Worm (Caenorhabditis elegans): ENCODE measurements around the gene nduv-3.

The nduv-3 gene

DNA sequence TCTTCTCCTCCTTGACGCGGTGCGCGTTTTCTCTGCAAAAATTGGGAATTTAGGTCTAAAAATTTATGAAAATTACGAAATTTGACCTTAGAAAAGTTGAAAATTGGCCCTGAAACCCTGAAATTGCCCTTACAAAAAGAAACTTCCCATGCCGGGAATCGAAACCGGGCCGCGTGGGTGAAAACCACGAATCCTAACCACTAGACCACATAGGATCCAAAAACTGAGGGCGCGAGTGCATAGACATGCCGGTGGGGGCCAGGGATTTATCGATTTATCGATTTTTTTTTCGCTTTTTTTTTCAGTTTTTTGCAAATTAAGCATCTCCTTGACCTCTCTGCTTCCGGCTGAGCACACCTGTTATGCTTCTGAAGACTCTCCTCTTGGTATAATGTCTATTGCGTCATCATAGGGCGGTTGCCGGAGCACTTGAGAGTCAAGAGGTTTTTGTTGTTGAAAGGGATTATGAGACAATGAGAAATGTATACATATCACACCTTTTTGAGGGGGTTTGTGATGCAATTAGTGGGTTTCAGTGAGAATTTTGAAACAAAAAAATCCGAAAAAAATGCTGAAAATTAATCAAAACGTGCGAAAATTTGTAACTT lies 1.3 kb upstream of the nduv-3 start (continued):
- no peak for TF ChIP-seq nhr-48 (tag; optimal IDR thresholded peaks at IDR 0.05)

DNA sequence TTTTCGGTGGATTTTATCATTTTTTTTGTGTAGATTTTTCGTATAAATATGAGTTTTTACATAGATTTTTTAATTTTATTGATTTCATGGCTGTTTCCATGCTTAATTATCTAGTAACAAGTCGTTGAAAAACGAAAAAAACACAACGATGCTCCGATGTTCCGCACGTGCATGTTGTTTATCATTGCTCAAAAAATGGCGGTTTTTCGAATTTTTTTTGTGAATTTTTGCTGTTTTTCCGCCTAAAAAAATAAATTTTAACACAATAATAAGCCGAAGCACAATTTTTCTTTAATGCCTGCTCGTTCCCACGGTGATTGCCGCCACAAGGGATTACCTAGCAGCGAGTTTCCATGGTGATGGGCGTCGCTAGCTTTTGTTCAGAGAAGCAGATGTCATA lies 944 bp downstream of the nduv-3 start:
- peak; percentile 90 for TF ChIP-seq Y48G9A.11 (GFP tag; IDR thresholded peaks at IDR 0.05)
- no peak for TF ChIP-seq tra-1 (GFP tag; IDR thresholded peaks at IDR 0.05)
- TF ChIP-seq snpc-4 (tag; optimal IDR thresholded peaks at IDR 0.05) = no peak
- TF ChIP-seq egl-27 (tag; optimal IDR thresholded peaks at IDR 0.05) = no peak
- no peak for TF ChIP-seq nhr-48 (tag; optimal IDR thresholded peaks at IDR 0.05)
- TF ChIP-seq mes-2 (tag; optimal IDR thresholded peaks at IDR 0.05; ENCODE audit: poor library complexity, severe bottlenecking) = peak; percentile 2
- TF ChIP-seq hlh-11 (tag; optimal IDR thresholded peaks at IDR 0.05) = no peak
- TF ChIP-seq pqm-1 (tag; optimal IDR thresholded peaks at IDR 0.05) = no peak
- TF ChIP-seq D1046.2 (GFP tag; IDR thresholded peaks at IDR 0.05) = no peak
- TF ChIP-seq aha-1 (tag) = peak; percentile 77
- TF ChIP-seq egl-43 (GFP tag; IDR thresholded peaks at IDR 0.05) = no peak
- peak; percentile 8 for TF ChIP-seq dpl-1 (GFP tag; optimal IDR thresholded peaks at IDR 0.05)
- no peak for TF ChIP-seq zag-1 (tag; optimal IDR thresholded peaks at IDR 0.05)
- no peak for TF ChIP-seq dmd-6 (GFP tag; IDR thresholded peaks at IDR 0.05)
- TF ChIP-seq lsy-2 (tag; optimal IDR thresholded peaks at IDR 0.05) = no peak
- TF ChIP-seq F10B5.3 (tag; optimal IDR thresholded peaks at IDR 0.05) = no peak
- TF ChIP-seq nhr-6 (tag; optimal IDR thresholded peaks at IDR 0.05) = no peak
- no peak for TF ChIP-seq madf-5 (GFP tag; IDR thresholded peaks at IDR 0.05)
- TF ChIP-seq mdt-29 (GFP tag; IDR thresholded peaks at IDR 0.05) = no peak
- TF ChIP-seq Y105C5A.15 (GFP tag; IDR thresholded peaks at IDR 0.05) = no peak
- TF ChIP-seq ama-1 (optimal IDR thresholded peaks at IDR 0.05) = peak; percentile 23
- no peak for TF ChIP-seq ZK546.5 (tag; optimal IDR thresholded peaks at IDR 0.05)
- TF ChIP-seq lin-38 (GFP tag; IDR thresholded peaks at IDR 0.05) = peak; percentile 40
- no peak for TF ChIP-seq saeg-2 (GFP tag; IDR thresholded peaks at IDR 0.05)

DNA sequence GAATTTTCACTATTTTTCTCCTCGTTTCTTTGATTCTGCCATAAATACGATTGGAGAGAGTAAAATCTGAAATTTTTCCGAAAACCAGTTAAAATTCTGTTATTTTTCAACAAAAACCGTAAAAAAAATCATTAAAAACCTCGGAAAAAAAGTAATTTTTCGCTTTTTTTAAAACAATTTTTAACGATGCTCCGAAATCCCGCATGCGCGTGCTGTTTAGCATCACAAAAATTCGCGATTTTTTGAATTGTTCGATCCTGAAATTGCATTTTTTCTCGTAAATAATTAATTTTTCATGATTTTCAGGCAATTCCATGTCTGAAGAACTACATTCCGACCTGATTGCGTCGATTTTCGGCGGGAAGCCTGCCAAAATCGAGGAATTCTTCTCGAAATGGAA lies 1.6 kb downstream of the nduv-3 start, which contains the start of gene ric-8:
Gene ric-8, plus strand, starts transcription at position 301 of the 400 bp plus-strand sequence.
- no peak for TF ChIP-seq sdz-12 (GFP tag; optimal IDR thresholded peaks at IDR 0.05)
- TF ChIP-seq dmd-9 (GFP tag; IDR thresholded peaks at IDR 0.05) = no peak
- no peak for TF ChIP-seq snpc-4 (tag; optimal IDR thresholded peaks at IDR 0.05)
- TF ChIP-seq madf-9 (GFP tag; conservative IDR thresholded peaks at IDR 0.05) = no peak
- TF ChIP-seq D1046.2 (GFP tag; IDR thresholded peaks at IDR 0.05) = no peak
- no peak for TF ChIP-seq unc-130 (GFP tag; optimal IDR thresholded peaks at IDR 0.05)
- TF ChIP-seq dmd-8 (GFP tag; IDR thresholded peaks at IDR 0.05) = no peak
- TF ChIP-seq Y48G9A.11 (GFP tag; IDR thresholded peaks at IDR 0.05) = peak; percentile 40; the same call in 1 of the 2 replicates

DNA sequence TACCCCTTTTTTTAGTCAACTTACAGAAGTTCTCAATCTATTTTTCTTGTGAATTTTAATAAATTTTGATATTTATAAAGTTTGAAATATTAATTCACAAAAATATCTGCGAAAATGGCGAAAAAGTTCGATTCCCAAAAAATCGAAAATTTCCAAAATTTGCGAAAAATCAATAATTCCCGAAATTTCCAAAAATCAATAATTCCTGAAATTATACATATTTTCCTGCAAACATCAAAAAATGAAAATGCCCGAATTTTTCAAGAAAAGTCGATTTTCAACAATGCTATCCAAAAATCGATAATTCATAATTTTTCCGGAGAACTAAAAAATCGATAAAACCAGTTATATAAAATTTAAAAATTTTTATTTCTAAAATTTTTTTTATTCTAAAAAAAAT lies 8.9 kb downstream of the nduv-3 start:
- TF ChIP-seq ceh-28 (tag; optimal IDR thresholded peaks at IDR 0.05) = peak; percentile 78
- TF ChIP-seq dve-1 (tag; optimal IDR thresholded peaks at IDR 0.05; ENCODE audit: insufficient read depth) = no peak
- peak in 1 of 2 experiments; percentile 19 for TF ChIP-seq unc-62 (GFP tag; optimal IDR thresholded peaks at IDR 0.05 in 1 of 2)
- TF ChIP-seq unc-62 (tag; optimal IDR thresholded peaks at IDR 0.05) = no peak
- no peak for TF ChIP-seq pha-4 (GFP tag; IDR thresholded peaks at IDR 0.05)
- TF ChIP-seq pha-4 (tag; optimal IDR thresholded peaks at IDR 0.05) = no peak

DNA sequence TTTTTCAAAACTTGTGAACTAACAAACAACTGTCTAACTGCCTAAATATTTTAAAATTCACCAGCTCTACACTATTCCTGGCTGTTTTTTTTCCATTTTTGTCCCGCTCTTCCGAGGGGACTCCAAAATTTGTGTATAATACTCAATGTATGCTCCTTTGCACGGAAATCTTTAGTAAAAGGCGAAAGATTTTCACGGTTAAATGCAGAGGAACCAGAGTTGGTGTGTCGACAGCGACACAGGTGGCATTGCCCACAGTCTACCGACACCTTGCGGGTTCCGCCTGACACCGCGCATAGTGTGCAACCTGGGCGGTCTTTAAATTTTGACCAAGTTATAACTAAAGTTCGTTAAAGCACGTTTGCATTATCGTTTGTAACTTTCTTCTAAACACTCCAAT lies 13.9 kb downstream of the nduv-3 start:
- TF ChIP-seq F49E8.2 (tag; optimal IDR thresholded peaks at IDR 0.05; ENCODE audit: borderline replicate concordance) (peak; percentile 72), F10B5.3 (tag; optimal IDR thresholded peaks at IDR 0.05) (no peak), hif-1 (tag; optimal IDR thresholded peaks at IDR 0.05) (no peak), tag-97 (GFP tag; IDR thresholded peaks at IDR 0.05) (no peak), snpc-1.2 (GFP tag; IDR thresholded peaks at IDR 0.05) (peak; percentile 75; the same call in 1 of the 2 replicates), ceh-44 (GFP tag; IDR thresholded peaks at IDR 0.05) (0 out of 2 replicates have a peak, but pooled peaks have one; percentile 3), unc-130 (GFP tag; optimal IDR thresholded peaks at IDR 0.05) (peak; percentile 52), lin-13 (GFP tag; optimal IDR thresholded peaks at IDR 0.05) (peak; percentile 34), Y48G9A.11 (GFP tag; IDR thresholded peaks at IDR 0.05) (peak; percentile 89), lin-38 (GFP tag; IDR thresholded peaks at IDR 0.05) (peak; percentile 87), lim-7 (GFP tag; IDR thresholded peaks at IDR 0.05) (0 out of 2 replicates have a peak, but pooled peaks have one; percentile 20), arid-1 (GFP tag; conservative IDR thresholded peaks at IDR 0.05) (0 out of 2 replicates have a peak, but pooled peaks have one; percentile 25), egl-43 (GFP tag; IDR thresholded peaks at IDR 0.05) (peak; percentile 34; the same call in 1 of the 2 replicates), mes-2 (tag; optimal IDR thresholded peaks at IDR 0.05; ENCODE audit: poor library complexity, severe bottlenecking) (peak; percentile 10), mdt-29 (GFP tag; IDR thresholded peaks at IDR 0.05) (peak; percentile 67; the same call in 1 of the 2 replicates), F26F4.8 (GFP tag; conservative IDR thresholded peaks at IDR 0.05) (no peak)

Measured in whole organism, L4 larva.